Worm (Caenorhabditis elegans) whole organism, L4 larva: ENCODE results near the gene W01D2.1.
A peak's percentile ranks its signal among the peaks of the same experiment; 100 is the strongest.

Experiments used
- Y48G9A.11 ChIP-seq: fragments of 200-800 bp; sonication (Bioruptor generic); IDR thresholded peaks from 2 replicates; pipeline ENCODE4 v1.3.6; 2022; ENCODE audit warnings: missing genetic modification reagents, missing genetic modification characterization, missing compliant biosample characterization
- ZK337.2 ChIP-seq: fragments of 200-800 bp; sonication (Bioruptor generic); IDR thresholded peaks from 2 replicates; pipeline ENCODE4 v1.3.6; 2022; ENCODE audit warnings: missing genetic modification reagents, missing genetic modification characterization, missing compliant biosample characterization
- aha-1 ChIP-seq: fragments of 150-350 bp; peaks from one replicate; lab custom pipeline; 2014; ENCODE audit warnings: missing biosample characterization, missing genetic modification characterization
- aly-2 ChIP-seq: sonication (generic microtip); optimal IDR thresholded peaks from 2 replicates; lab custom pipeline; 2018; ENCODE audit warnings: missing biosample characterization, missing genetic modification characterization
- ama-1 ChIP-seq: fragments of 150-350 bp; optimal IDR thresholded peaks from 2 replicates; lab custom pipeline; 2014; ENCODE audit warnings: inconsistent platforms, mixed read lengths
- attf-4 ChIP-seq: sonication (generic microtip); optimal IDR thresholded peaks from 3 replicates; lab custom pipeline; 2017; ENCODE audit warnings: missing biosample characterization, missing genetic modification characterization
- ceh-20 ChIP-seq: fragments of 200-800 bp; sonication (Bioruptor generic); IDR thresholded peaks from 2 replicates; pipeline ENCODE4 v1.3.6; 2022; ENCODE audit warnings: missing genetic modification reagents, missing genetic modification characterization, missing compliant biosample characterization
- ceh-82 ChIP-seq: sonication (generic microtip); optimal IDR thresholded peaks from 2 replicates; lab custom pipeline; 2017; ENCODE audit warnings: missing biosample characterization, missing genetic modification characterization
- cey-2 ChIP-seq: sonication (generic microtip); optimal IDR thresholded peaks from 3 replicates; lab custom pipeline; 2017; ENCODE audit warnings: missing genetic modification characterization, mild to moderate bottlenecking, missing compliant biosample characterization, antibody characterized with exemption, borderline replicate concordance; ENCODE audit not compliant: insufficient read depth
- ctbp-1 ChIP-seq: fragments of 200-800 bp; sonication (Bioruptor generic); IDR thresholded peaks from 2 replicates; pipeline ENCODE4 v1.3.6; 2022; ENCODE audit warnings: missing genetic modification reagents, missing genetic modification characterization, missing compliant biosample characterization
- daf-12 ChIP-seq: fragments of 150-350 bp; optimal IDR thresholded peaks from 2 replicates; lab custom pipeline; 2014; ENCODE audit warnings: missing biosample characterization, missing genetic modification reagents, missing genetic modification characterization
- daf-16 ChIP-seq, 3 experiments: sonication (generic microtip); optimal IDR thresholded peaks; 2 replicates each; lab custom pipeline; 2016 to 2017; ENCODE audit warnings: missing genetic modification characterization in 3 of 3, missing genetic modification reagents in 3 of 3, mild to moderate bottlenecking in 2 of 3, missing compliant biosample characterization in 2 of 3, missing biosample characterization in 1 of 3, moderate library complexity in 1 of 3
- daf-19 ChIP-seq: fragments of 200-800 bp; sonication (Bioruptor generic); conservative IDR thresholded peaks from 2 replicates; pipeline ENCODE4 v1.3.6; 2022; ENCODE audit warnings: missing genetic modification characterization, missing compliant biosample characterization
- dmd-6 ChIP-seq: fragments of 200-800 bp; sonication (Bioruptor generic); IDR thresholded peaks from 2 replicates; pipeline ENCODE4 v1.3.6; 2022; ENCODE audit warnings: missing genetic modification reagents, missing genetic modification characterization, missing compliant biosample characterization
- dpl-1 ChIP-seq: fragments of 150-350 bp; optimal IDR thresholded peaks from 2 replicates; lab custom pipeline; 2014; ENCODE audit warnings: missing biosample characterization, missing genetic modification reagents, missing genetic modification characterization
- dve-1 ChIP-seq: sonication (generic microtip); optimal IDR thresholded peaks from 2 replicates; lab custom pipeline; 2017; ENCODE audit warnings: antibody characterized with exemption, mild to moderate bottlenecking, missing genetic modification characterization, missing compliant biosample characterization; ENCODE audit not compliant: insufficient read depth
- egl-27 ChIP-seq: sonication (generic microtip); optimal IDR thresholded peaks from 3 replicates; lab custom pipeline; 2017; ENCODE audit warnings: missing biosample characterization, missing genetic modification reagents, missing genetic modification characterization
- fos-1 ChIP-seq: fragments of 150-350 bp; optimal IDR thresholded peaks from 2 replicates; lab custom pipeline; 2014; ENCODE audit warnings: missing biosample characterization, missing genetic modification characterization
- hif-1 ChIP-seq, 2 experiments: sonication (generic microtip); optimal IDR thresholded peaks; 2 replicates each; lab custom pipeline; 2016 to 2017; ENCODE audit warnings: missing compliant biosample characterization in 2 of 2, missing genetic modification characterization in 2 of 2, missing genetic modification reagents in 2 of 2, missing genotype in 2 of 2, mild to moderate bottlenecking in 1 of 2
- hlh-30 ChIP-seq: sonication (generic microtip); optimal IDR thresholded peaks from 2 replicates; lab custom pipeline; 2017; ENCODE audit warnings: antibody characterized with exemption, mild to moderate bottlenecking, missing genetic modification characterization, missing compliant biosample characterization; ENCODE audit not compliant: insufficient read depth
- lsy-2 ChIP-seq, 2 experiments: fragments of 150-350 bp in 1 of 2; sonication (generic microtip) in 1 of 2; optimal IDR thresholded peaks; 2 replicates each; lab custom pipeline; 2014 to 2017; ENCODE audit warnings: missing biosample characterization in 2 of 2, missing genetic modification characterization in 2 of 2
- madf-9 ChIP-seq: fragments of 200-800 bp; sonication (Bioruptor generic); conservative IDR thresholded peaks from 2 replicates; pipeline ENCODE4 v1.3.6; 2022; ENCODE audit warnings: missing genetic modification reagents, missing genetic modification characterization, missing compliant biosample characterization
- mdt-29 ChIP-seq: fragments of 200-800 bp; sonication (Bioruptor generic); IDR thresholded peaks from 2 replicates; pipeline ENCODE4 v1.3.6; 2022; ENCODE audit warnings: missing genetic modification reagents, missing genetic modification characterization, missing compliant biosample characterization
- mep-1 ChIP-seq: fragments of 150-350 bp; sonication (generic microtip); optimal IDR thresholded peaks from 3 replicates; lab custom pipeline; 2014; ENCODE audit warnings: missing biosample characterization, missing genetic modification characterization
- mes-2 ChIP-seq: sonication (generic microtip); optimal IDR thresholded peaks from 2 replicates; lab custom pipeline; 2016; ENCODE audit warnings: missing genotype, mild to moderate bottlenecking, missing genetic modification characterization, missing compliant biosample characterization; ENCODE audit not compliant: poor library complexity, severe bottlenecking
- nhr-10 ChIP-seq: fragments of 150-350 bp; optimal IDR thresholded peaks from 2 replicates; lab custom pipeline; 2014; ENCODE audit warnings: missing biosample characterization, missing genetic modification characterization
- nhr-111 ChIP-seq: fragments of 200-800 bp; sonication (Bioruptor generic); optimal IDR thresholded peaks from 2 replicates; lab custom pipeline; 2018; ENCODE audit warnings: mild to moderate bottlenecking, missing genetic modification characterization, missing compliant biosample characterization
- nhr-28 ChIP-seq: fragments of 150-350 bp; optimal IDR thresholded peaks from 2 replicates; lab custom pipeline; 2014; ENCODE audit warnings: missing biosample characterization, missing genetic modification characterization
- nhr-42 ChIP-seq: fragments of 200-800 bp; sonication (Bioruptor generic); IDR thresholded peaks from 2 replicates; pipeline ENCODE4 v1.3.6; 2022; ENCODE audit warnings: missing genetic modification characterization, missing compliant biosample characterization
- nhr-6 ChIP-seq: fragments of 150-350 bp; optimal IDR thresholded peaks from 2 replicates; lab custom pipeline; 2014; ENCODE audit warnings: missing biosample characterization, missing genetic modification characterization
- nhr-76 ChIP-seq: fragments of 150-350 bp; optimal IDR thresholded peaks from 2 replicates; lab custom pipeline; 2014; ENCODE audit warnings: missing biosample characterization, missing genetic modification characterization
- nhr-77 ChIP-seq: fragments of 150-350 bp; optimal IDR thresholded peaks from 2 replicates; lab custom pipeline; 2014; ENCODE audit warnings: missing biosample characterization, missing genetic modification characterization
- pha-4 ChIP-seq, 2 experiments: fragments of 150-350 bp in 1 of 2; fragments of 200-800 bp in 1 of 2; sonication (Bioruptor generic) in 1 of 2; IDR thresholded peaks in 1 of 2; optimal IDR thresholded peaks in 1 of 2; 2 replicates each; pipeline versions ENCODE4 v1.3.6 to Lab custom; 2014 to 2022; ENCODE audit warnings: missing genetic modification characterization in 2 of 2, missing genetic modification reagents in 2 of 2, missing biosample characterization in 1 of 2, missing compliant biosample characterization in 1 of 2
- pqm-1 ChIP-seq: sonication (generic microtip); optimal IDR thresholded peaks from 2 replicates; lab custom pipeline; 2017; ENCODE audit warnings: missing biosample characterization, missing genetic modification characterization
- sdz-12 ChIP-seq: fragments of 200-800 bp; sonication (Bioruptor generic); optimal IDR thresholded peaks from 2 replicates; lab custom pipeline; 2018; ENCODE audit warnings: mild to moderate bottlenecking, missing genetic modification characterization, missing compliant biosample characterization
- set-16 ChIP-seq: fragments of 200-800 bp; sonication (Bioruptor generic); IDR thresholded peaks from 2 replicates; pipeline ENCODE4 v1.3.6; 2022; ENCODE audit warnings: missing genetic modification reagents, missing genetic modification characterization, missing compliant biosample characterization
- tag-97 ChIP-seq: fragments of 200-800 bp; sonication (Bioruptor generic); IDR thresholded peaks from 2 replicates; pipeline ENCODE4 v1.3.6; 2022; ENCODE audit warnings: missing genetic modification characterization, missing compliant biosample characterization
- unc-130 ChIP-seq: sonication (generic microtip); optimal IDR thresholded peaks from 2 replicates; lab custom pipeline; 2016; ENCODE audit warnings: missing genetic modification reagents, missing genetic modification characterization, missing compliant biosample characterization
- zip-2 ChIP-seq: fragments of 150-350 bp; optimal IDR thresholded peaks from 2 replicates; lab custom pipeline; 2014; ENCODE audit warnings: missing biosample characterization, missing genetic modification characterization
- ztf-11 ChIP-seq: fragments of 150-350 bp; optimal IDR thresholded peaks from 2 replicates; lab custom pipeline; 2014; ENCODE audit warnings: missing biosample characterization, missing genetic modification characterization

The W01D2.1 gene

ce11 chrII:14816086-14816485, 768 bp downstream of the W01D2.1 start (continued):
- TF ChIP-seq unc-130 (GFP tag; lab: Kevin White, UChicago) (no peak), mes-2 (no peak), daf-19 (GFP tag; lab: Robert Waterston, UW) (no peak), nhr-6 (tag; lab: Kevin White, UChicago) (no peak), ctbp-1 (GFP tag; lab: Robert Waterston, UW) (0 out of 2 replicates have a peak, but pooled peaks have one; percentile 29), nhr-10 (tag; lab: Kevin White, UChicago) (no peak), zip-2 (no peak), mdt-29 (GFP tag; lab: Robert Waterston, UW) (0 out of 2 replicates have a peak, but pooled peaks have one; percentile 20), nhr-111 (GFP tag; lab: Kevin White, UChicago) (no peak), hif-1 (tag; optimal IDR thresholded peaks at IDR 0.05; lab: Kevin White, UChicago) (no peak), ztf-11 (tag; lab: Kevin White, UChicago) (no peak), ceh-20 (GFP tag; lab: Robert Waterston, UW) (no peak), daf-12 (no peak), nhr-28 (tag; lab: Kevin White, UChicago) (no peak), cey-2 (tag; lab: Kevin White, UChicago) (no peak), tag-97 (GFP tag; lab: Robert Waterston, UW) (no peak), ama-1 (lab: Kevin White, UChicago) (no peak), fos-1 (tag; lab: Kevin White, UChicago) (no peak), Y48G9A.11 (GFP tag; lab: Robert Waterston, UW) (peak; percentile 30; the same call in 1 of the 2 replicates), ceh-82 (tag; lab: Kevin White, UChicago) (no peak)

- TF ChIP-seq aly-2, result no peak
- no peak for TF ChIP-seq dpl-1 (GFP tag; lab: Kevin White, UChicago)
- peak; percentile 26; the same call in 1 of the 2 replicates for TF ChIP-seq nhr-42 (GFP tag; lab: Robert Waterston, UW)
- TF ChIP-seq attf-4, result no peak
These were observed 3.1 kb downstream of the W01D2.1 start, which contains the start of gene nhr-61 for ce11 chrII:14818376-14818775. TSS of gene nhr-61 (minus strand) at chrII:14818543.

ce11 chrII:14819258-14819985, 4.1 kb downstream of the W01D2.1 start:
- TF ChIP-seq lsy-2 (tag; optimal IDR thresholded peaks at IDR 0.05; lab: Kevin White, UChicago) (peak in 1 of 2 experiments; percentile 1), dmd-6 (GFP tag; lab: Robert Waterston, UW) (peak; percentile 55), nhr-28 (tag; lab: Kevin White, UChicago) (peak; percentile 81), hlh-30 (tag; lab: Kevin White, UChicago) (peak; percentile 15), dpl-1 (GFP tag; lab: Kevin White, UChicago) (no peak), nhr-77 (tag; lab: Kevin White, UChicago) (peak; percentile 53), sdz-12 (GFP tag; lab: Kevin White, UChicago) (no peak), pqm-1 (tag; lab: Kevin White, UChicago) (peak; percentile 4), mep-1 (tag; lab: Kevin White, UChicago) (peak; percentile 18), dve-1 (tag; lab: Kevin White, UChicago) (peak; percentile 13), nhr-76 (no peak), daf-16 (GFP tag; optimal IDR thresholded peaks at IDR 0.05; lab: Kevin White, UChicago) (no peak), daf-16 (tag; optimal IDR thresholded peaks at IDR 0.05; lab: Kevin White, UChicago) (peak; percentile 27)

- TF ChIP-seq mep-1 (tag; lab: Kevin White, UChicago), result no peak
- no peak for TF ChIP-seq pha-4 (GFP tag; IDR thresholded peaks at IDR 0.05; lab: Robert Waterston, UW)
- TF ChIP-seq pha-4 (tag; optimal IDR thresholded peaks at IDR 0.05; lab: Kevin White, UChicago), result peak; percentile 60
- no peak for TF ChIP-seq set-16 (GFP tag; lab: Robert Waterston, UW)
- peak; percentile 8 for TF ChIP-seq dve-1 (tag; lab: Kevin White, UChicago)
- peak; percentile 40; the same call in 1 of the 2 replicates for TF ChIP-seq dmd-6 (GFP tag; lab: Robert Waterston, UW)
- peak; percentile 63 for TF ChIP-seq aha-1 (tag; lab: Kevin White, UChicago)
- TF ChIP-seq madf-9 (GFP tag; lab: Robert Waterston, UW), result no peak
- TF ChIP-seq nhr-77 (tag; lab: Kevin White, UChicago), result peak; percentile 24
- peak; percentile 28 for TF ChIP-seq nhr-28 (tag; lab: Kevin White, UChicago)
- peak; percentile 1 for TF ChIP-seq hlh-30 (tag; lab: Kevin White, UChicago)
- TF ChIP-seq egl-27 (tag; lab: Kevin White, UChicago), result no peak
- no peak for TF ChIP-seq ZK337.2 (GFP tag; lab: Robert Waterston, UW)
These were observed 5.1 kb downstream of the W01D2.1 start for ce11 chrII:14820460-14820859.
